Fruit fly (Drosophila melanogaster) whole organism, adult: ENCODE data around the gene CG12519.
"Not testable (repeated sequence)": the region's sequence is repeated elsewhere in the genome, so short reads cannot be mapped to it uniquely, and the experiment has no call there.

Experiments
- CG11617 ChIP-seq: fragments of 200-800 bp; sonication (Bioruptor generic); optimal IDR thresholded peaks from 2 replicates; lab custom pipeline; 2017; ENCODE audit warnings: mild to moderate bottlenecking, missing biosample characterization, missing genetic modification reagents, missing genetic modification characterization
- CG1620 ChIP-seq: fragments of 200-800 bp; sonication (Bioruptor generic); optimal IDR thresholded peaks from 2 replicates; lab custom pipeline; 2016; ENCODE audit warnings: missing biosample characterization, missing genetic modification characterization
- CG33017 ChIP-seq: fragments of 200-800 bp; sonication (Bioruptor generic); optimal IDR thresholded peaks from 2 replicates; lab custom pipeline; 2018; ENCODE audit warnings: missing biosample characterization, mild to moderate bottlenecking, missing genetic modification characterization, moderate library complexity
- CG5204 ChIP-seq: fragments of 200-800 bp; sonication (Bioruptor generic); optimal IDR thresholded peaks from 2 replicates; lab custom pipeline; 2016; ENCODE audit warnings: missing biosample characterization, missing genetic modification characterization
- CG7101 ChIP-seq: fragments of 200-800 bp; sonication (Bioruptor generic); optimal IDR thresholded peaks from 2 replicates; lab custom pipeline; 2018; ENCODE audit warnings: missing biosample characterization, mild to moderate bottlenecking, missing genetic modification characterization, moderate library complexity
- kay ChIP-seq: fragments of 200-800 bp; sonication (Bioruptor generic); peaks from one replicate; lab custom pipeline; 2016; ENCODE audit warnings: missing biosample characterization, missing genetic modification characterization, borderline replicate concordance
- pad ChIP-seq: fragments of 200-800 bp; sonication (Bioruptor generic); optimal IDR thresholded peaks from 3 replicates; lab custom pipeline; 2017; ENCODE audit warnings: missing biosample characterization, missing genetic modification characterization, mild to moderate bottlenecking, moderate library complexity, missing genetic modification reagents
- tj ChIP-seq: fragments of 200-800 bp; sonication (Bioruptor generic); optimal IDR thresholded peaks from 3 replicates; lab custom pipeline; 2017; ENCODE audit warnings: missing biosample characterization, mild to moderate bottlenecking, missing genetic modification characterization, moderate library complexity

dm6 chr3L:19472128-19472527 lies at the start of gene CG12519, which contains the start of gene 825-Oak:
- TF ChIP-seq CG1620 (GFP tag; lab: Kevin White, UChicago); CG33017 (tag; lab: Kevin White, UChicago); kay (GFP tag; lab: Kevin White, UChicago); CG11617 (GFP tag; lab: Kevin White, UChicago); CG7101 (tag; lab: Kevin White, UChicago); pad (GFP tag; lab: Kevin White, UChicago); tj (GFP tag; lab: Kevin White, UChicago); CG5204 (GFP tag; lab: Kevin White, UChicago): not testable (repeated sequence)
